Worm (Caenorhabditis elegans): Measurements from ENCODE around the gene fbxb-9.

fbxb-9 gene

ce11 chrIV:11125200-11125599 lies 37.2 kb downstream of the fbxb-9 start (continued):
- TF ChIP-seq ceh-18 (tag; optimal IDR thresholded peaks at IDR 0.05) = no peak
- TF ChIP-seq ceh-30 (tag; optimal IDR thresholded peaks at IDR 0.05) = no peak
- no peak for TF ChIP-seq elt-4 (tag; optimal IDR thresholded peaks at IDR 0.05)
- TF ChIP-seq unc-55 (GFP tag; optimal IDR thresholded peaks at IDR 0.05) = no peak
- TF ChIP-seq unc-42 (tag; optimal IDR thresholded peaks at IDR 0.05) = no peak
- no peak for TF ChIP-seq pag-3 (tag; optimal IDR thresholded peaks at IDR 0.05; ENCODE audit: borderline replicate concordance)

ce11 chrIV:11124674-11125073 lies 37.7 kb downstream of the fbxb-9 start, which contains the start of gene spo-11:
Gene spo-11 (minus strand): TSS chrIV:11124862.
- TF ChIP-seq pros-1 (tag; optimal IDR thresholded peaks at IDR 0.05) = no peak

- TF ChIP-seq elt-2 (tag; optimal IDR thresholded peaks at IDR 0.05) = peak; percentile 15
- no peak for TF ChIP-seq ttx-3 (tag; optimal IDR thresholded peaks at IDR 0.05)
These were observed 42.3 kb downstream of the fbxb-9 start for ce11 chrIV:11119972-11120562.

- TF ChIP-seq ceh-14 (tag; optimal IDR thresholded peaks at IDR 0.05) (peak; percentile 46), tbx-2 (tag; optimal IDR thresholded peaks at IDR 0.05) (peak; percentile 93), T23F11.4 (GFP tag; optimal IDR thresholded peaks at IDR 0.05) (no peak), ceh-34 (tag; optimal IDR thresholded peaks at IDR 0.05) (peak; percentile 80), lim-6 (tag; optimal IDR thresholded peaks at IDR 0.05) (no peak), hlh-15 (tag; optimal IDR thresholded peaks at IDR 0.05) (no peak), ceh-31 (tag; optimal IDR thresholded peaks at IDR 0.05) (peak; percentile 91), ceh-19 (GFP tag; optimal IDR thresholded peaks at IDR 0.05) (peak; percentile 53), lin-11 (tag; optimal IDR thresholded peaks at IDR 0.05) (no peak), fkh-6 (tag; optimal IDR thresholded peaks at IDR 0.05) (no peak), C08G9.2 (tag; optimal IDR thresholded peaks at IDR 0.05) (peak; percentile 49), dmd-4 (tag; optimal IDR thresholded peaks at IDR 0.05; ENCODE audit: borderline replicate concordance) (no peak), zip-5 (tag; optimal IDR thresholded peaks at IDR 0.05) (no peak), elt-2 (tag; optimal IDR thresholded peaks at IDR 0.05) (peak; percentile 66), che-1 (tag; optimal IDR thresholded peaks at IDR 0.05) (no peak), ceh-6 (GFP tag; optimal IDR thresholded peaks at IDR 0.05) (no peak), odd-2 (tag; optimal IDR thresholded peaks at IDR 0.05) (no peak), pros-1 (tag; optimal IDR thresholded peaks at IDR 0.05) (peak; percentile 74), pqm-1 (tag; optimal IDR thresholded peaks at IDR 0.05) (peak; percentile 61), ahr-1 (tag; optimal IDR thresholded peaks at IDR 0.05) (no peak), pax-1 (tag; optimal IDR thresholded peaks at IDR 0.05) (peak; percentile 51), C38D4.7 (GFP tag; optimal IDR thresholded peaks at IDR 0.05) (no peak), sox-2 (GFP tag; IDR thresholded peaks at IDR 0.05) (no peak), unc-42 (tag; optimal IDR thresholded peaks at IDR 0.05) (peak; percentile 83), fax-1 (tag; optimal IDR thresholded peaks at IDR 0.05) (no peak), K02D7.2 (tag; optimal IDR thresholded peaks at IDR 0.05) (no peak), tbx-7 (tag; optimal IDR thresholded peaks at IDR 0.05) (peak; percentile 58), ceh-48 (tag; optimal IDR thresholded peaks at IDR 0.05) (no peak), elt-4 (tag; optimal IDR thresholded peaks at IDR 0.05) (no peak), nhr-232 (tag; optimal IDR thresholded peaks at IDR 0.05) (no peak), mec-3 (tag; optimal IDR thresholded peaks at IDR 0.05; ENCODE audit: borderline replicate concordance) (no peak), K09A11.1 (tag; optimal IDR thresholded peaks at IDR 0.05; ENCODE audit: insufficient read depth) (peak; percentile 60), ceh-45 (GFP tag; IDR thresholded peaks at IDR 0.05) (no peak), nhr-11 (tag; optimal IDR thresholded peaks at IDR 0.05) (no peak), hlh-8 (tag; optimal IDR thresholded peaks at IDR 0.05) (peak; percentile 42), unc-55 (GFP tag; optimal IDR thresholded peaks at IDR 0.05) (peak; percentile 50), ama-1 (optimal IDR thresholded peaks at IDR 0.05) (no peak), sdc-2 (tag; optimal IDR thresholded peaks at IDR 0.05) (peak; percentile 51), dve-1 (tag; optimal IDR thresholded peaks at IDR 0.05) (peak; percentile 51), ztf-16 (tag; optimal IDR thresholded peaks at IDR 0.05) (peak; percentile 50), fkh-10 (GFP tag; optimal IDR thresholded peaks at IDR 0.05) (no peak)
These were observed 43.4 kb downstream of the fbxb-9 start, which contains the start of the genes imp-2 and enpl-1 for ce11 chrIV:11118837-11119491. Gene imp-2 (minus strand): TSS chrIV:11118887. Gene enpl-1 (plus strand): TSS chrIV:11119298.

Data from whole organism, late embryonic.